Fruit fly (Drosophila melanogaster) whole organism, embryonic: Measurements from ENCODE around the gene CG5665.
A peak's percentile ranks its signal among the peaks of the same experiment; 100 is the strongest.

Source experiments
- Bdp1 ChIP-seq: fragments of 200-800 bp; sonication (Bioruptor generic); optimal IDR thresholded peaks from 3 replicates; lab custom pipeline; 2016; ENCODE audit warnings: missing biosample characterization, missing genetic modification characterization
- CG11085 ChIP-seq: fragments of 200-800 bp; sonication (Bioruptor generic); IDR thresholded peaks from 2 replicates; pipeline ENCODE4 v1.3.6; 2022; ENCODE audit warnings: missing biosample characterization, missing genetic modification characterization
- CG11093 ChIP-seq: fragments of 200-800 bp; sonication (Bioruptor generic); IDR thresholded peaks from 3 replicates; pipeline ENCODE4 v1.3.6; 2022; ENCODE audit warnings: missing biosample characterization, missing genetic modification characterization
- CG11398 ChIP-seq: fragments of 200-800 bp; sonication (Bioruptor generic); optimal IDR thresholded peaks from 2 replicates; lab custom pipeline; 2016; ENCODE audit warnings: missing biosample characterization, missing genetic modification characterization
- CG13287 ChIP-seq: fragments of 200-800 bp; sonication (Bioruptor generic); IDR thresholded peaks from 2 replicates; pipeline ENCODE4 v1.3.6; 2022; ENCODE audit warnings: missing biosample characterization, missing genetic modification characterization; ENCODE audit not compliant: partially characterized antibody
- CG14965 ChIP-seq: fragments of 200-800 bp; sonication (Bioruptor generic); optimal IDR thresholded peaks from 2 replicates; lab custom pipeline; 2016; ENCODE audit warnings: missing biosample characterization, missing genetic modification characterization, borderline replicate concordance
- CG18262 ChIP-seq: fragments of 200-800 bp; optimal IDR thresholded peaks from 3 replicates; lab custom pipeline; 2019; ENCODE audit warnings: missing biosample characterization, mild to moderate bottlenecking, missing genetic modification characterization, moderate library complexity
- CG1832 ChIP-seq: fragments of 200-800 bp; sonication (Bioruptor generic); optimal IDR thresholded peaks from 2 replicates; lab custom pipeline; 2017; ENCODE audit warnings: missing biosample characterization, mild to moderate bottlenecking, missing genetic modification characterization, inconsistent platforms
- CG18619 ChIP-seq: fragments of 200-800 bp; sonication (Bioruptor generic); optimal IDR thresholded peaks from 3 replicates; lab custom pipeline; 2017; ENCODE audit warnings: missing biosample characterization, mild to moderate bottlenecking, missing genetic modification characterization
- CG2199 ChIP-seq: fragments of 200-800 bp; sonication (Bioruptor generic); IDR thresholded peaks from 3 replicates; pipeline ENCODE4 v1.3.6; 2022; ENCODE audit warnings: missing biosample characterization, missing genetic modification characterization
- CG43689 ChIP-seq: fragments of 200-800 bp; sonication (Bioruptor generic); IDR thresholded peaks from 2 replicates; pipeline ENCODE4 v1.3.6; 2022; ENCODE audit warnings: missing biosample characterization, missing genetic modification characterization
- CG4404 ChIP-seq: fragments of 200-800 bp; sonication (Bioruptor generic); IDR thresholded peaks from 2 replicates; pipeline ENCODE4 v1.3.6; 2022; ENCODE audit warnings: missing biosample characterization, missing genetic modification characterization
- CG7745 ChIP-seq: fragments of 200-800 bp; sonication (Bioruptor generic); optimal IDR thresholded peaks from 2 replicates; lab custom pipeline; 2018; ENCODE audit warnings: missing biosample characterization, mild to moderate bottlenecking, missing genetic modification characterization, moderate library complexity
- CHES-1-like ChIP-seq: fragments of 200-800 bp; sonication (Bioruptor generic); optimal IDR thresholded peaks from 2 replicates; lab custom pipeline; 2016; ENCODE audit warnings: missing biosample characterization, missing genetic modification characterization
- Chrac-16 ChIP-seq: fragments of 200-800 bp; sonication (Bioruptor generic); optimal IDR thresholded peaks from 3 replicates; lab custom pipeline; 2016; ENCODE audit warnings: missing biosample characterization, missing genetic modification characterization
- Dek ChIP-seq: fragments of 200-800 bp; sonication (Bioruptor generic); optimal IDR thresholded peaks from 3 replicates; lab custom pipeline; 2019; ENCODE audit warnings: missing biosample characterization, mild to moderate bottlenecking, missing genetic modification characterization, moderate library complexity
- Doc2 ChIP-seq: fragments of 200-800 bp; sonication (Bioruptor generic); IDR thresholded peaks from 2 replicates; pipeline ENCODE4 v1.3.6; 2022; ENCODE audit warnings: missing biosample characterization, missing genetic modification characterization
- Hand ChIP-seq: fragments of 200-800 bp; sonication (Bioruptor generic); optimal IDR thresholded peaks from 2 replicates; lab custom pipeline; 2017; ENCODE audit warnings: mild to moderate bottlenecking, missing biosample characterization, missing genetic modification reagents, missing genetic modification characterization
- Jarid2 ChIP-seq: fragments of 200-800 bp; sonication (Bioruptor generic); optimal IDR thresholded peaks from 3 replicates; lab custom pipeline; 2017; ENCODE audit warnings: mild to moderate bottlenecking, missing biosample characterization, missing genetic modification reagents, missing genetic modification characterization
- Mrtf ChIP-seq: fragments of 200-800 bp; sonication (Bioruptor generic); IDR thresholded peaks from 3 replicates; pipeline ENCODE4 v1.3.6; 2022; ENCODE audit warnings: missing biosample characterization, missing genetic modification characterization
- NK7.1 ChIP-seq: fragments of 200-800 bp; sonication (Bioruptor generic); optimal IDR thresholded peaks from 3 replicates; lab custom pipeline; 2016; ENCODE audit warnings: missing biosample characterization, missing genetic modification characterization
- Opbp ChIP-seq: fragments of 200-800 bp; sonication (Bioruptor generic); IDR thresholded peaks from 3 replicates; pipeline ENCODE4 v1.3.6; 2022; ENCODE audit warnings: missing biosample characterization, missing genetic modification characterization; ENCODE audit not compliant: partially characterized antibody
- Ravus ChIP-seq: fragments of 200-800 bp; sonication (Bioruptor generic); IDR thresholded peaks from 2 replicates; pipeline ENCODE4 v1.3.6; 2022; ENCODE audit warnings: missing biosample characterization, missing genetic modification characterization
- Rfx ChIP-seq: fragments of 200-800 bp; sonication (Bioruptor generic); IDR thresholded peaks from 2 replicates; pipeline ENCODE4 v1.3.6; 2022; ENCODE audit warnings: missing biosample characterization, missing genetic modification characterization
- Stat92E ChIP-seq, 3 experiments: fragments of >200 bp in 2 of 3; fragments of 200-800 bp in 1 of 3; sonication (Bioruptor generic) in 1 of 3; optimal IDR thresholded peaks; 2 replicates each; lab custom pipeline; 2017 to 2019; ENCODE audit warnings: missing biosample characterization in 3 of 3, missing genetic modification characterization in 3 of 3, mild to moderate bottlenecking in 1 of 3, moderate library complexity in 1 of 3
- Usf ChIP-seq: fragments of 200-800 bp; sonication (Bioruptor generic); optimal IDR thresholded peaks from 2 replicates; lab custom pipeline; 2017; ENCODE audit warnings: missing genotype, missing biosample characterization, missing genetic modification characterization
- ase ChIP-seq: fragments of 200-800 bp; sonication (Bioruptor generic); IDR thresholded peaks from 3 replicates; pipeline ENCODE4 v1.3.6; 2022; ENCODE audit warnings: missing biosample characterization, missing genetic modification characterization
- dmrt11E ChIP-seq: fragments of 200-800 bp; sonication (Bioruptor generic); optimal IDR thresholded peaks from 3 replicates; lab custom pipeline; 2018; ENCODE audit warnings: missing biosample characterization, mild to moderate bottlenecking, missing genetic modification characterization, moderate library complexity
- dpn ChIP-seq, 2 experiments: fragments of 200-800 bp; sonication (Bioruptor generic); optimal IDR thresholded peaks; 3 replicates each; lab custom pipeline; 2016; ENCODE audit warnings: missing biosample characterization in 2 of 2, missing genetic modification characterization in 2 of 2
- fd64A ChIP-seq: fragments of 200-800 bp; sonication (Bioruptor generic); optimal IDR thresholded peaks from 3 replicates; lab custom pipeline; 2018; ENCODE audit warnings: missing biosample characterization, mild to moderate bottlenecking, missing genetic modification characterization
- gfzf ChIP-seq: fragments of 200-800 bp; sonication (Bioruptor generic); optimal IDR thresholded peaks from 2 replicates; lab custom pipeline; 2016; ENCODE audit warnings: missing biosample characterization, mild to moderate bottlenecking, missing genetic modification characterization, moderate library complexity
- jumu ChIP-seq: fragments of 200-800 bp; sonication (Bioruptor generic); optimal IDR thresholded peaks from 3 replicates; lab custom pipeline; 2016; ENCODE audit warnings: missing biosample characterization, missing genetic modification characterization
- ken ChIP-seq: fragments of 200-800 bp; sonication (Bioruptor generic); IDR thresholded peaks from 3 replicates; pipeline ENCODE4 v1.3.6; 2022; ENCODE audit warnings: missing biosample characterization, missing genetic modification characterization
- lilli ChIP-seq: fragments of 200-800 bp; sonication (Bioruptor generic); optimal IDR thresholded peaks from 3 replicates; lab custom pipeline; 2016; ENCODE audit warnings: missing biosample characterization, missing genetic modification characterization
- mld ChIP-seq: fragments of 200-800 bp; sonication (Bioruptor generic); IDR thresholded peaks from 3 replicates; pipeline ENCODE4 v1.3.6; 2022; ENCODE audit warnings: missing biosample characterization, missing genetic modification characterization; ENCODE audit not compliant: partially characterized antibody
- nau ChIP-seq: fragments of 200-800 bp; sonication (Bioruptor generic); optimal IDR thresholded peaks from 3 replicates; lab custom pipeline; 2017; ENCODE audit warnings: missing biosample characterization, mild to moderate bottlenecking, missing genetic modification characterization, missing genetic modification reagents
- otp ChIP-seq: fragments of 200-800 bp; sonication (Bioruptor generic); IDR thresholded peaks from 3 replicates; pipeline ENCODE4, ENCODE4 v1.3.6; 2022; ENCODE audit warnings: missing biosample characterization, missing genetic modification characterization
- pan ChIP-seq, 4 experiments: fragments of >200 bp in 3 of 4; fragments of 200-800 bp in 1 of 4; sonication (Bioruptor generic) in 1 of 4; optimal IDR thresholded peaks in 3 of 4; IDR thresholded peaks in 1 of 4; 2 replicates each; pipeline versions ENCODE4 v1.3.6 to Lab custom; 2017 to 2022; ENCODE audit warnings: missing biosample characterization in 2 of 4, missing genetic modification characterization in 2 of 4, mixed read lengths in 1 of 4
- pfk ChIP-seq: fragments of 200-800 bp; sonication (Bioruptor generic); optimal IDR thresholded peaks from 2 replicates; lab custom pipeline; 2018; ENCODE audit warnings: missing biosample characterization, mild to moderate bottlenecking, missing genetic modification characterization, moderate library complexity
- phol ChIP-seq: fragments of 200-800 bp; sonication (Bioruptor generic); optimal IDR thresholded peaks from 3 replicates; lab custom pipeline; 2018; ENCODE audit warnings: missing biosample characterization, mild to moderate bottlenecking, missing genetic modification characterization, moderate library complexity
- psq ChIP-seq: fragments of 200-800 bp; sonication (Bioruptor generic); optimal IDR thresholded peaks from 2 replicates; lab custom pipeline; 2017; ENCODE audit warnings: missing biosample characterization, missing genetic modification characterization
- repo ChIP-seq: fragments of 200-800 bp; sonication (Bioruptor generic); optimal IDR thresholded peaks from 2 replicates; lab custom pipeline; 2016; ENCODE audit warnings: missing biosample characterization, missing genetic modification characterization
- shn ChIP-seq: fragments of 200-800 bp; sonication (Bioruptor generic); optimal IDR thresholded peaks from 3 replicates; lab custom pipeline; 2016; ENCODE audit warnings: missing biosample characterization, missing genetic modification characterization
- sisA ChIP-seq: fragments of 200-800 bp; sonication (Bioruptor generic); IDR thresholded peaks from 2 replicates; pipeline ENCODE4 v1.3.6; 2022; ENCODE audit warnings: missing biosample characterization, missing genetic modification characterization
- sob ChIP-seq: fragments of 200-800 bp; sonication (Bioruptor generic); IDR thresholded peaks from 2 replicates; pipeline ENCODE4 v1.3.6; 2022; ENCODE audit warnings: missing biosample characterization, missing genetic modification characterization
- sqz ChIP-seq: fragments of 200-800 bp; sonication (Bioruptor generic); optimal IDR thresholded peaks from 3 replicates; lab custom pipeline; 2018; ENCODE audit warnings: missing biosample characterization, mild to moderate bottlenecking, missing genetic modification characterization
- sug ChIP-seq: fragments of 200-800 bp; optimal IDR thresholded peaks from 2 replicates; lab custom pipeline; 2019; ENCODE audit warnings: missing biosample characterization, mild to moderate bottlenecking, missing genetic modification characterization, moderate library complexity
- vfl ChIP-seq: fragments of 200-800 bp; sonication (Bioruptor generic); optimal IDR thresholded peaks from 2 replicates; lab custom pipeline; 2016; ENCODE audit warnings: missing biosample characterization, missing genetic modification characterization
- vnd ChIP-seq: fragments of 200-800 bp; sonication (Bioruptor generic); IDR thresholded peaks from 3 replicates; pipeline ENCODE4 v1.3.6; 2022; ENCODE audit warnings: missing biosample characterization, missing genetic modification characterization; ENCODE audit not compliant: partially characterized antibody

The CG5665 gene

dm6 chr3L:20395257-20395909 lies 37.1 kb downstream of the CG5665 start (continued):
- no peak for TF ChIP-seq Stat92E (GFP tag; optimal IDR thresholded peaks at IDR 0.05; lab: Kevin White, UChicago)
- no peak for TF ChIP-seq psq (GFP tag; lab: Kevin White, UChicago)
- TF ChIP-seq CG11085 (GFP tag; lab: Robert Waterston, UW): no peak
- TF ChIP-seq CG11093 (GFP tag; lab: Robert Waterston, UW): no peak
- peak; percentile 58 for TF ChIP-seq pfk (GFP tag; lab: Kevin White, UChicago)
- no peak for TF ChIP-seq repo (GFP tag; lab: Kevin White, UChicago)
- peak; percentile 28; the same call in 1 of the 3 replicates for TF ChIP-seq vnd (GFP tag; lab: Robert Waterston, UW)
- TF ChIP-seq CG1832 (GFP tag; lab: Kevin White, UChicago): no peak
- peak; percentile 73 for TF ChIP-seq sug
- 0 out of 3 replicates have a peak, but pooled peaks have one; percentile 26 for TF ChIP-seq otp
- 0 out of 2 replicates have a peak, but pooled peaks have one; percentile 15 for TF ChIP-seq sisA
- TF ChIP-seq CG18262: peak; percentile 22
- TF ChIP-seq phol (tag; lab: Kevin White, UChicago): peak; percentile 9
- TF ChIP-seq Mrtf: 0 out of 3 replicates have a peak, but pooled peaks have one; percentile 37
- no peak for TF ChIP-seq CHES-1-like (GFP tag; lab: Kevin White, UChicago)
- no peak for TF ChIP-seq mld (GFP tag; lab: Robert Waterston, UW)
- TF ChIP-seq Ravus (GFP tag; lab: Robert Waterston, UW): no peak
- no peak for TF ChIP-seq jumu (GFP tag; lab: Kevin White, UChicago)
- TF ChIP-seq CG11398 (GFP tag; lab: Kevin White, UChicago): no peak
- TF ChIP-seq shn (GFP tag; lab: Kevin White, UChicago): peak; percentile 29
- no peak for TF ChIP-seq pan (optimal IDR thresholded peaks at IDR 0.05; lab: Kevin White, UChicago)
- peak in 1 of 2 experiments; percentile 31 for TF ChIP-seq pan (GFP tag; optimal IDR thresholded peaks at IDR 0.05 in 1 of 2, IDR thresholded peaks at IDR 0.05 in 1 of 2)
- peak; percentile 48 for TF ChIP-seq CG13287 (GFP tag; lab: Robert Waterston, UW)
- TF ChIP-seq nau: no peak
- no peak for TF ChIP-seq Bdp1 (GFP tag; lab: Kevin White, UChicago)
- TF ChIP-seq Doc2 (GFP tag; lab: Robert Waterston, UW): no peak
- TF ChIP-seq Dek (tag; lab: Kevin White, UChicago): peak; percentile 28
- TF ChIP-seq Opbp (GFP tag; lab: Robert Waterston, UW): no peak
- peak; percentile 61 for TF ChIP-seq Hand (GFP tag; lab: Kevin White, UChicago)
- TF ChIP-seq dpn (GFP tag; optimal IDR thresholded peaks at IDR 0.05; lab: Kevin White, UChicago): peak; percentile 37 to 49
- TF ChIP-seq CG18619 (GFP tag; lab: Kevin White, UChicago): peak; percentile 14
- peak; percentile 1 for TF ChIP-seq Usf
- no peak for TF ChIP-seq NK7.1
- no peak for TF ChIP-seq dmrt11E
- TF ChIP-seq CG43689 (GFP tag; lab: Robert Waterston, UW): no peak
- peak; percentile 47 for TF ChIP-seq sob (GFP tag; lab: Robert Waterston, UW)
- TF ChIP-seq CG7745 (tag; lab: Kevin White, UChicago): no peak
- TF ChIP-seq gfzf (GFP tag; lab: Kevin White, UChicago): no peak
- TF ChIP-seq vfl (GFP tag; lab: Kevin White, UChicago): peak; percentile 30
- TF ChIP-seq lilli (GFP tag; lab: Kevin White, UChicago): peak; percentile 80
- TF ChIP-seq ase (GFP tag; lab: Robert Waterston, UW): no peak
- peak; percentile 37 for TF ChIP-seq Chrac-16 (GFP tag; lab: Kevin White, UChicago)
- no peak for TF ChIP-seq CG4404 (GFP tag; lab: Robert Waterston, UW)
- 0 out of 3 replicates have a peak, but pooled peaks have one; percentile 3 for TF ChIP-seq ken (GFP tag; lab: Robert Waterston, UW)
- no peak for TF ChIP-seq Jarid2
- TF ChIP-seq CG14965 (GFP tag; lab: Kevin White, UChicago): no peak
- TF ChIP-seq CG2199: peak; percentile 89; the same call in 2 of the 3 replicates
- peak; percentile 75 for TF ChIP-seq Rfx
- no peak for TF ChIP-seq sqz
- no peak for TF ChIP-seq fd64A (GFP tag; lab: Kevin White, UChicago)
